Fruit fly (Drosophila melanogaster): ENCODE measurements around the gene S-Lap2.

DNA sequence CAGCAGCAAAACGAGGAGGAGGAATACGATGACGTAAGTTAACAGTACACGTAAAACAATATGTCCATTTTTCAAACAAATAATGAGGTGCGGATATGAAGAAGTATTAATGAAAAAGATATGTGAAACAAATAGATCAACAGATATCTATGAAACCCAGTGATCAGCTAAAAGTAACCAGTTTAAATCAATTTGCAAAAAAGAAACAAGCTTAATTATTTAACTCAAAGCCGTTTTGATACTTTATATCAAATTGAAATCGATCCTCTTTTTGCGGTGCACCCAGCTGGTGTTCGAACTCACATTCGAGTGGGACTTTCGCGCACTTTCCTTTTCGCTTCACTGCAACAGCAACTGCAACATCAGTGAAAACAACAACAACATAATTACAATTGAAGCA, 21.4 kb downstream of the S-Lap2 start:
- TF ChIP-seq Sin3A (optimal IDR thresholded peaks at IDR 0.05), result no peak
- no peak for TF ChIP-seq Meics (GFP tag; optimal IDR thresholded peaks at IDR 0.05)
- no peak for TF ChIP-seq CG3407 (GFP tag; optimal IDR thresholded peaks at IDR 0.05)
- TF ChIP-seq dati (GFP tag; IDR thresholded peaks at IDR 0.05), result no peak
- no peak for TF ChIP-seq Jarid2 (GFP tag; optimal IDR thresholded peaks at IDR 0.05)
- TF ChIP-seq HLH3B (GFP tag; IDR thresholded peaks at IDR 0.05), result no peak
- no peak for TF ChIP-seq CG7928 (GFP tag; optimal IDR thresholded peaks at IDR 0.05)
- TF ChIP-seq HLH54F (GFP tag; optimal IDR thresholded peaks at IDR 0.05), result no peak
- no peak for TF ChIP-seq CG17385 (GFP tag; optimal IDR thresholded peaks at IDR 0.05)
